Worm (Caenorhabditis elegans): ENCODE results near the gene rfc-3.

rfc-3 gene

DNA sequence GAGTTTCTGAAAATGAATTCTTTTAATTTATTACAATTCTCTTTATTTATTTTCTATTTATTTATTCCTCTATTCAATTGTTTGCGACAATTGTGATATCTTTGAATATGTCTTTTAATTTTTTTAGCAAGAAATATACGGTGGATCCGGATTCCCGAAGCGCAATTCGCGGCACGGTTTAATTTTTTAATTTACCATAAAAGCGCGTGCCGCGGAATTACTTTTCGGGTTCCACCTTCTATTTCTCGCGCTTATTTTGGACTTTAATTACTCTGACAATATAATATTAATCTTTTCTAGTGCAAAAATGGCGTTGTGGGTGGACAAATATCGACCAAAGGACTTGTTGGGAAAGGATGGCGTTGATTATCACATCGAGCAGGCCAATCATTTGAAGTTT, at the start of gene rfc-3:
TSS of gene rfc-3 (plus strand) at position 301 of the 400 bp plus-strand sequence.
- no peak for TF ChIP-seq lsy-12 (tag; optimal IDR thresholded peaks at IDR 0.05)
- TF ChIP-seq nhr-77 (tag; optimal IDR thresholded peaks at IDR 0.05), result no peak
- no peak for TF ChIP-seq nhr-28 (tag; optimal IDR thresholded peaks at IDR 0.05)
- no peak for TF ChIP-seq egl-27 (tag; optimal IDR thresholded peaks at IDR 0.05)
- no peak for TF ChIP-seq elt-1 (tag; optimal IDR thresholded peaks at IDR 0.05)
- no peak for TF ChIP-seq nhr-76 (tag; optimal IDR thresholded peaks at IDR 0.05)
- no peak for TF ChIP-seq nhr-67 (tag; optimal IDR thresholded peaks at IDR 0.05)
- TF ChIP-seq pha-4 (tag; optimal IDR thresholded peaks at IDR 0.05), result no peak
- no peak for TF ChIP-seq lin-15B (tag; optimal IDR thresholded peaks at IDR 0.05)
- no peak for TF ChIP-seq daf-12 (tag; optimal IDR thresholded peaks at IDR 0.05)
- TF ChIP-seq snpc-4 (tag; optimal IDR thresholded peaks at IDR 0.05), result no peak
- TF ChIP-seq zag-1 (tag; optimal IDR thresholded peaks at IDR 0.05), result no peak
- no peak for TF ChIP-seq nhr-23 (tag; optimal IDR thresholded peaks at IDR 0.05)
- TF ChIP-seq ztf-4 (tag; optimal IDR thresholded peaks at IDR 0.05), result no peak
- no peak for TF ChIP-seq nhr-12 (tag; optimal IDR thresholded peaks at IDR 0.05)
- no peak for TF ChIP-seq fkh-2 (tag; optimal IDR thresholded peaks at IDR 0.05)
- no peak for TF ChIP-seq unc-39 (tag; optimal IDR thresholded peaks at IDR 0.05)
- TF ChIP-seq sea-2 (GFP tag; optimal IDR thresholded peaks at IDR 0.05), result no peak
- TF ChIP-seq lin-39 (tag; optimal IDR thresholded peaks at IDR 0.05), result no peak
- no peak for TF ChIP-seq fkh-10 (GFP tag; optimal IDR thresholded peaks at IDR 0.05)

DNA sequence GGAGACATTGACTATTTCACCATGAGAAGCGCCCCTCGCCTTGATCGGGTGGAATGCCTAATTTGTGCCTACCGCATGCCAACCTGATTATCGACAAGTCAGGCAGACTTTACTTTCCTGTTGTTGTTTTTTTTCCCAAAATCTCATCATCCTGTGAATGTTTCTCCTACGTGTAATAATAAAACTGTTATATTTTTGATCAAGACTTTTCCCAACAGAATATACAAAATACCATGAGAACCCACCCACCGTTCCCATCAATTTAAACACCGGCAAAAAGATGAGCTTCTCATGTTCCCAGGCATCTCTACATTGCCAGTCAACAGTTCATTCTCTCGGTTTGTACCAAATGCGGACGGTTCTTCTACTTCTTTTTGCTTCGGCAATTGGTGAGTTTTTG, 48.7 kb upstream of the rfc-3 start, which contains the start of gene scl-9:
TSS of gene scl-9 (plus strand) at position 301 of the 400 bp plus-strand sequence.
- TF ChIP-seq pqm-1 (tag; optimal IDR thresholded peaks at IDR 0.05) (no peak), ama-1 (optimal IDR thresholded peaks at IDR 0.05) (no peak), egl-27 (tag; optimal IDR thresholded peaks at IDR 0.05) (no peak), nhr-28 (tag; optimal IDR thresholded peaks at IDR 0.05) (no peak), nhr-67 (tag; optimal IDR thresholded peaks at IDR 0.05) (no peak), unc-62 (GFP tag; optimal IDR thresholded peaks at IDR 0.05) (no peak), zag-1 (tag; optimal IDR thresholded peaks at IDR 0.05) (no peak), hmg-11 (tag; optimal IDR thresholded peaks at IDR 0.05) (no peak), nhr-43 (tag; optimal IDR thresholded peaks at IDR 0.05; ENCODE audit: poor library complexity, severe bottlenecking) (no peak), lin-39 (tag; optimal IDR thresholded peaks at IDR 0.05) (no peak), nhr-12 (tag; optimal IDR thresholded peaks at IDR 0.05) (no peak), aly-2 (tag; optimal IDR thresholded peaks at IDR 0.05) (no peak)

DNA sequence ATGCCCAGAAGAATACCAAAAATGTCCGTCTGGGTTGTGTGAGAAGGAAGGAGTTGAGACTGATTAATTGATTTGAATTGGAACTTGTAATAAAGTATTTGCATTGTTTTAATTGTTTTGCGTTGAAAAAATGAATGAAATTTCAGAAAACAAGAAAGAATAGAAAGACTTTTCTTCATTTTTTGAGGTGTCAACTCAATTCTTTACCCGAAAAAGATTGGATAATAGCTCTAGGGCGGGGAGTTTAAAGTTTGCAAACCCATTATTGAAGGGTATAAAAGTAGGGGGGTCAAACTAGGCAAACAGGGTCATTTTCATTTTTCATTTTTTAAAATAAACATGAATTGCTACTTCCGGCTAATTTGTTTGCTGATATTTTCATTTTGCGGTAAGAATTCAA, 47.4 kb upstream of the rfc-3 start, which contains the start of gene scl-10:
TSS of gene scl-10 (plus strand) at position 301 of the 400 bp plus-strand sequence.
- TF ChIP-seq nfya-1 (tag; optimal IDR thresholded peaks at IDR 0.05; ENCODE audit: insufficient read depth) (no peak), pqm-1 (tag; optimal IDR thresholded peaks at IDR 0.05) (no peak), lin-15B (tag; optimal IDR thresholded peaks at IDR 0.05) (no peak), lin-39 (tag; optimal IDR thresholded peaks at IDR 0.05) (no peak), nhr-12 (tag; optimal IDR thresholded peaks at IDR 0.05) (no peak), eor-1 (tag; optimal IDR thresholded peaks at IDR 0.05) (no peak), fkh-2 (tag; optimal IDR thresholded peaks at IDR 0.05) (no peak), skn-1 (tag; optimal IDR thresholded peaks at IDR 0.05) (no peak), nhr-43 (tag; optimal IDR thresholded peaks at IDR 0.05; ENCODE audit: poor library complexity, severe bottlenecking) (no peak)

DNA sequence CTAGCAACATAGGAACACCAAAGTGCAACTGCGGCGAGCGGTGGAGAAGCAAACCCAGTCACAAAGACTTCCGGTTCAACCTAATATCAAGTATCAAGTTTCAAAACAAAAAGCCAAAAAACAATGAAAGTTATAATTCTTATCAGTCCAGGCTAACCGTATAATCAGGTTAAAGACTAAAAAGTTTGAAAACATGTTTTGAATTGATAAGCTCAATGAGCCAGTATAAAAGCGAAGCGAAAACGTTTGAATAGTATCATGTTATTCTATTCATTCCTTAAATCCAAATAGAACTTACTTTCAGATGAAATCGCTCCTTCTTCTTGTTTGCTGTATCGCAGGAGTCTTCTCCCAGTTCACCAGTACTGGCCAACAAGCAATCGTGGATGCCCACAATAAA, 44.5 kb upstream of the rfc-3 start, which contains the start of gene scl-11:
TSS of gene scl-11 (plus strand) at position 301 of the 400 bp plus-strand sequence.
- TF ChIP-seq elt-2 (tag; optimal IDR thresholded peaks at IDR 0.05) (no peak), nfya-1 (tag; optimal IDR thresholded peaks at IDR 0.05; ENCODE audit: insufficient read depth) (no peak), nhr-237 (tag; optimal IDR thresholded peaks at IDR 0.05) (no peak), aly-2 (tag; optimal IDR thresholded peaks at IDR 0.05) (no peak), mml-1 (tag; optimal IDR thresholded peaks at IDR 0.05) (no peak)

DNA sequence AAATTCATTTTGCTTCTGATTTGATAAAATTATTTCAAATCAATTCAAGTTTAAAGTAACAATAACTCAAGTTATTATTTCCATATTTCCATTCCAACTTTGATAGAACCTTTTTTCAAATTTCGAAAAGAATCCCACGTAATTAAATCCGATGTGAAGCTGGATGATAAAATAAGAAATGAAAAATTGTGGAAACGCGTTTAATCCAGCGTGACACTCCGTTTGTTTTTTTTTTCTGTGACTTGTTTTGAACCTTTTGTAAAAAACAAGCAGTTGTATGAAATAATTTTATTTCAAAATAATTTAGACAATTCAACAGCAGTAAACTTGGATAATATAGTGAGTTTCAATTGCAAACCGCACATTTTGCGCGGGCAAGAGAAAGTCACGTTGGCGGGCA, 43.0 kb upstream of the rfc-3 start, which contains the start of gene F49E11.7:
TSS of gene F49E11.7 (plus strand) at position 301 of the 400 bp plus-strand sequence.
- TF ChIP-seq nhr-28 (tag; optimal IDR thresholded peaks at IDR 0.05), result no peak
- no peak for TF ChIP-seq snpc-4 (tag; optimal IDR thresholded peaks at IDR 0.05)
- no peak for TF ChIP-seq nhr-67 (tag; optimal IDR thresholded peaks at IDR 0.05)
- TF ChIP-seq nhr-237 (tag; optimal IDR thresholded peaks at IDR 0.05), result no peak
- no peak for TF ChIP-seq ceh-16 (tag; optimal IDR thresholded peaks at IDR 0.05)
- no peak for TF ChIP-seq lsy-12 (tag; optimal IDR thresholded peaks at IDR 0.05)
- TF ChIP-seq sea-2 (GFP tag; optimal IDR thresholded peaks at IDR 0.05), result no peak
- no peak for TF ChIP-seq mdl-1 (tag; optimal IDR thresholded peaks at IDR 0.05)
- TF ChIP-seq elt-1 (tag; optimal IDR thresholded peaks at IDR 0.05), result no peak
- TF ChIP-seq fos-1 (tag; optimal IDR thresholded peaks at IDR 0.05), result no peak
- TF ChIP-seq daf-12 (tag; optimal IDR thresholded peaks at IDR 0.05), result no peak
- TF ChIP-seq ceh-9 (tag; optimal IDR thresholded peaks at IDR 0.05), result no peak
- TF ChIP-seq ZK546.5 (tag; optimal IDR thresholded peaks at IDR 0.05), result no peak
- TF ChIP-seq fkh-2 (tag; optimal IDR thresholded peaks at IDR 0.05), result no peak

Data from whole organism, L3 larva.